Worm (Caenorhabditis elegans): ENCODE data around the gene ptrg-1.
A peak's percentile ranks its signal among the peaks of the same experiment; 100 is the strongest.

The ptrg-1 gene

DNA sequence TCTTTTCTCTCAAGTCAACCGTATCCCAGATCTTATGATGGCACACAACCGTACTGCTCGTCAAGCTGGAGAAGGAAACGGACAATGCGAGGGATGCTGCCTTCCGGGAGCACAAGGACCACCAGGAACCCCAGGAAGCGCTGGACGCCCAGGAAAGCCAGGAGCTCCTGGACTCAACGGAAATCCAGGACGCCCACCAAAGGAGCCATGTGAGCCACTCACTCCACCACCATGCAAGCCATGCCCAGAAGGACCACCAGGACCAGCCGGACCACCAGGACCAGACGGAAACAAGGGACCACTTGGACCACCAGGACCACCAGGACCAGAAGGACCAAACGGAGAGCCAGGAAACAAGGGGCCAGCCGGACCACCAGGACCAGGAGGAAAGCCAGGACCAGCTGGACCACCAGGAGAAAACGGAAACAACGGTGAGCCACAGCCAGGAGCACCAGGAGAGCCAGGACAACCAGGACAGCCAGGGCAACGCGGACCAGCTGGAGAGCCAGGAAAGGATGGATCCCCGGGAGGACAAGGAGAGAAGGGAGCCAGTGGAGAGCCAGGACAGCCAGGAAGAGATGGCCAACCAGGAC lies 22.6 kb upstream of the ptrg-1 start:
- TF ChIP-seq him-1 (tag; optimal IDR thresholded peaks at IDR 0.05) (no peak), W03F9.2 (tag; optimal IDR thresholded peaks at IDR 0.05) (no peak), dao-5 (tag; optimal IDR thresholded peaks at IDR 0.05) (no peak)

DNA sequence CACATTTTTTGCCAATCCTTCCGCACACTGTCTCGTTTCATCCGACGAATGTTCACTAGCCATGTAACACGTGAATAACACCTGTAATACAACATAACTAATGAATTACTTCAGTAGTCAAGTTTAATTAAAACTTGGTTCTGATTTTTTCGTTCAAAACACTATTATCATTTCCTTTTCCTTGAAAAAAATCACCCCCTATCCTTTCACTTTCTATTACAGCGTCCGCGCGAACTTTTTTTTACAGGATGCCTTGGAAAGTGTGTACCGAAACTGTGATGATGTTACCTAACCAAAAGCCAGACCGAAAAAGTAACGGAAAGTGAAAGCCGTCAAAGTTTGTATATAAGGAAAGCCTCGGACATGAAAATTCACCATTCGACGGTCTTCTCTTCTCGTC lies 21.8 kb upstream of the ptrg-1 start, which contains the start of gene col-124:
col-124 (plus strand) TSS at position 374 of the 400 bp plus-strand sequence.
- TF ChIP-seq him-1 (tag; optimal IDR thresholded peaks at IDR 0.05) (no peak), dao-5 (tag; optimal IDR thresholded peaks at IDR 0.05) (no peak), W03F9.2 (tag; optimal IDR thresholded peaks at IDR 0.05) (no peak)

DNA sequence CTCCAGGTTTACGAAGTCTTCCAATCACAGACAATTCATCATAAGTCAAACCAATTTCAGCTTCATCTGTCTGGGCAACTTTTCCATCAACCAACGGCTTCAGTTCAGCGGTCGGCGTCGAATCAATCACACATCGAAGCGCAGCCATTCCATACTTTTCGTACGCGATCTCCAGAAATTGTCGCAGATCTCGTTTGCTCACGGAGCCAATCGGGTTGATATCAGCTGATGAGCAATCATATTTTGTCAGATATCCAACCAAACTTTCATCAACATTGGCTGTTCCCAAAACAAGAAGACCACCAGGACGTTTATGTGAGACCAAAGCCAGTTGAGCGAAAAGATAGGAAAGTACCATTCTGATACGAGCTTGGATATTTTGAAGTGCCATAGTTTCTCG lies 21.1 kb upstream of the ptrg-1 start:
- TF ChIP-seq him-1 (tag; optimal IDR thresholded peaks at IDR 0.05) (no peak), W03F9.2 (tag; optimal IDR thresholded peaks at IDR 0.05) (no peak), dao-5 (tag; optimal IDR thresholded peaks at IDR 0.05) (no peak)

DNA sequence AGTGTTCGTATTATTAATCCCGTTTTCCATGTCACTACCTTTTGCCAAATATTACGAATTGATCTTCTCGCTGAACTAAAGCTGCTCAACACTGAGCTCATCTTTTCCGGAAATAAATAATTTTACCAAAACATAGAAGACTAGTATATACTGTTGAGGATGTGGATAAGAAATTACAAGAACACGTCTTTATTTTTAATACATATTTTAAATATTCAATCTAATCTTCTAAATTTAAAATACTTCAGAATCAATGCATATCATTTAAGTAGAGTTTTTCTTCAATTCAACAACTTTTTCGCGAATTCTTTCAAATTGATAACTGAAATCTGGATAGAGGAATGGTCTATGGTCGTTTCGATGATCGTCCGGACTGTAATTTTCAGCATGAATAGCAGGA lies 20.6 kb upstream of the ptrg-1 start, which contains the start of gene abt-1:
abt-1 (minus strand) TSS at position 101 of the 400 bp plus-strand sequence.
- no peak for TF ChIP-seq him-1 (tag; optimal IDR thresholded peaks at IDR 0.05)
- no peak for TF ChIP-seq W03F9.2 (tag; optimal IDR thresholded peaks at IDR 0.05)
- TF ChIP-seq dao-5 (tag; optimal IDR thresholded peaks at IDR 0.05) = no peak

DNA sequence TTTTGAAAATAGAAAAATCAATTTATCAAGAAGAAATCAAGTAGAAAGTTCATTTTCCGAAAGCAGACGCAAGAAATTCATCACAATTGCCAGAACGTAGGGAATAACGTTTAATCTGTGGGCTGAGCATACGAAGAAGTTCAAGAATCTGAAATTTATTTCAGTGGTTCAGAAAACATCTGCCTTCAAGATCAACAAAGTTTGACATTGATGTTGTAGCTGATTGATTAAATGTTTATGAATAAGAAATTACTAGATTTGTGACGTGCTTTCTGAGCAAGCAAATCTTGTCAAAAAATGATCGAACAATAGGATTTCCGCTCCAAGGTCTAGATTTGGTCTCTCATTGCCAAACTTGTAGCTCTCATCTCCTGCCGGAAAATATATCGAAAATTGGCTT lies 11.9 kb upstream of the ptrg-1 start, which contains the start of gene K04D7.6:
K04D7.6 (minus strand) TSS at position 101 of the 400 bp plus-strand sequence.
- TF ChIP-seq W03F9.2 (tag; optimal IDR thresholded peaks at IDR 0.05) = no peak
- no peak for TF ChIP-seq dao-5 (tag; optimal IDR thresholded peaks at IDR 0.05)
- no peak for TF ChIP-seq him-1 (tag; optimal IDR thresholded peaks at IDR 0.05)

DNA sequence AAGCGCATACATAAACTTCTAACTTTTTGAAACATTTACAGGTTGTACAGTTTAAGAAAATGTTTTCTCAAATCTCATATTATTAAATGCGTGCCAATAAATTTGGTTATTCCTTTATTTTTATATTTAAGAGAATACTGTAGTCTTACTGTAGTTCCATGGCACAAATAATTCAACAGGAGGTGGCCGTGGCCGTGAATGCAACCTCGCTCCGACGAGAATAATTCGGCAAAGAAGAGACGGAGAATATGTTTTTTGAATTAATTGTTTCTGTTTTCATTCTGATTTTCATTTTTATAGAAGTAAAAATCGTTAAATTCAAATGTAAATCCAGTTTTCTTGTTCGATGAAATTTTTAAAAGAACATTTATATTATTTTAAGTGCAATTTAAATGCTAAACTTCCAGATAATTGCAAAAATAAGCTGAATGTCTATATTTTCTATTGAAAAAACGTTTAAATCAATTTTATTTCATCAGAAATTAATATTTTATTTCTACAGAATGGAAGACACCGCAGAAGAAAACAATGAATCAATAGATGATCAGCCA lies 3.1 kb upstream of the ptrg-1 start, which contains the start of gene gon-4:
gon-4 (plus strand) TSS at position 501 of the 551 bp plus-strand sequence.
- TF ChIP-seq W03F9.2 (tag; optimal IDR thresholded peaks at IDR 0.05) (peak; percentile 50), him-1 (tag; optimal IDR thresholded peaks at IDR 0.05) (no peak), dao-5 (tag; optimal IDR thresholded peaks at IDR 0.05) (no peak)

DNA sequence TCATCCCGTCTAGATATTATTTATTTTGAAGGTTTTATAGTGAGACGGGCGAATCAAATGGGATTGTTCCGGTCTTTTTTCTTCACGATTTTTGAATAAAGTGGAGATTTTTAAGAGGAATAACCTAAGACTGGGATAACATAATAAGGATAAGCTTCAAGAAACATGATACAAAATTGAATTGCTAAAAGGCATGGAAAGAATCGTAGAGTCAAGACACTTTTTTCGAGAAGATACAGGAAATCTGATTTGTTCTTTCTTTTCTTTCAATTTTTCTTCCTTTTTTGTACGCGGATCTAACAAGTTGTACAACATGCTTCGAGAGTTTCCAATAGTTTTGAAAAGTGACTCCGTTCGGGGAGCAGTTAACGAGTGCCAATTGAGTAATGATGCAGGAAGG lies 2.7 kb downstream of the ptrg-1 start:
- no peak for TF ChIP-seq him-1 (tag; optimal IDR thresholded peaks at IDR 0.05)
- TF ChIP-seq W03F9.2 (tag; optimal IDR thresholded peaks at IDR 0.05) = no peak
- no peak for TF ChIP-seq dao-5 (tag; optimal IDR thresholded peaks at IDR 0.05)

DNA sequence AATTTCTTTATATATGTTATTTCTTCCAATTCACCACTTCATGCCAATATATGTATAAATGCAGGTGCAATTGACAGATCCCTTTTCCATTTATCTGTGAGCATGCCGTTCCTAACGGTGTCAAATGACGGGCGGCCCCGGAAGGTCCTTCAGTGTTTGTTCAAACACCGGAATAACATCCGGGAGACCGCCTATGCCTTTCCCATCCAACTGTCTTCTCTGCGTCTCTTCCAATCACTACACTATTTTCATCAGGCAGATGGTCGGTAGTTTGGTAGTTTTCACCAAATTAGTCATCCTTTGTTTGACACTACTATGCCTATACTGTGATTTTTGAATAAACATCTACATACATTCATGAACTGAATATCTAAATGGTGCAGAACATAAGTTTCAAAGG lies 3.7 kb downstream of the ptrg-1 start:
- TF ChIP-seq W03F9.2 (tag; optimal IDR thresholded peaks at IDR 0.05) (no peak), him-1 (tag; optimal IDR thresholded peaks at IDR 0.05) (no peak), dao-5 (tag; optimal IDR thresholded peaks at IDR 0.05) (no peak)

DNA sequence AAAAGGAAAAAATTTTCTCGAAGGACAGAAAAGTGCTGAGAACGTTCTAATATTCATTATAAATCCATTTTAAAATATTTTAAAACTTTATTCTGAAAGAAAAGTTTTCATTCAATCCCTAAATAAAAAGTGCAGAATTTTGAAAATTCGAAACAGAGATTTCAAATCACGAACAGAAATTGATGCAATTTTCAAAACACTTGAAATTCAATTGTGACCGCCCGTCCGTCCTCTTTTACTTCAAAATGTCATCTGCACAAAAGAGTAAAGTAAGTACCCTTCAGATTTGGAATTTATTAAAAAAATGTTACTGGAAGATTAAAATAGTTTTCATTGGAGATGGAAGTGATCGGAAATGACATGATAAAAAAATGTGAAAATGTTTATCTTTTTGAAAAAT lies 5.7 kb downstream of the ptrg-1 start:
- TF ChIP-seq dao-5 (tag; optimal IDR thresholded peaks at IDR 0.05) (no peak), him-1 (tag; optimal IDR thresholded peaks at IDR 0.05) (no peak), W03F9.2 (tag; optimal IDR thresholded peaks at IDR 0.05) (no peak)

DNA sequence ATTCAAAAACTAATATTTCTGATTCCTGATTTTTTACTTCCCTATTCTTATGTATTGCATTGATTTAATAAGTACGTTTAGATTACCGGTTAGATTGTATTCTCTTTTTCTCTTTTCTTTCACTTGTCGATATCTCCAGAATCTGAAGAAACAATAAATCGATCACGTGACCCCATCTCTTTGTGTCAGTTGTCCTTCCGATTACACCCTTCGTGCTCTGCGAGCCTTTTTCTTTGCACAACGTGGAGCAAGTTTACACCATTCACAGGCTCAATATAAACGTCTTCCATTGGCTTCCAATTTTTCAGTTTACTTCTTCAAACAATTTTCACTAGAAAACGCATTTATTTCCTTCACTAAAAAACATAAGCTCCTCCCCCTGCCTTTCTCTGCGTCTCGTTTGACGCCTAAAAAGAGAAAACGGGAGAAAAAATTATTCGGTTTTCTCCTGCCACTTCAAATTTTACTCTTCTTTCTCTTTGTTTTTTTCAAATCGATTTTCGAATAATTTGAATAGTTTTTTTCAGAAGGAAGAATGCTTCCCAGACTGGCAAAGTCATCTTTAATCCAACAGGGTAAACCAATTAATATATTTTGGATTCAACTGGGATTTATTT lies 14.0 kb downstream of the ptrg-1 start, which contains the start of gene gta-1:
gta-1 (plus strand) TSS at position 528 of the 617 bp plus-strand sequence.
- TF ChIP-seq him-1 (tag; optimal IDR thresholded peaks at IDR 0.05) (no peak), dao-5 (tag; optimal IDR thresholded peaks at IDR 0.05) (no peak), W03F9.2 (tag; optimal IDR thresholded peaks at IDR 0.05) (no peak)

DNA sequence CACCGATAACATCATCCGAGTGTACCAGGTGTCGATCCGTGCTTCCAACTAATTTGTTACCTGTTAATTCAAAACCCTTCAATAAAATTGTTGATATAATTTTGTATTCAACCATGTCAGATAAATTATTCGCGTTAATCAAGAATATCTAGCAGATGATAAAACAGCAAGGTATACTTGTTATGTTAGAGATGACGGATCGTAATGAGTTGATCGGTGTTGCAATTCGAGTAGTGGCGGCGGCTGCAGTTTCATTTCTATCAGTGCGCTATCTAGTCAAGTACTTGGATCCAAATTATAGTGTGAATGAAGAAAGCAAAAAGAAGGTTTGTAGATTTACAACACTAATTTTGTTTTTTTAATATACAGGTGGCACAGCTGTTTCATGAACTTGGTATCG lies 16.5 kb downstream of the ptrg-1 start, which contains the start of gene mspn-1:
mspn-1 (plus strand) TSS at position 190 of the 400 bp plus-strand sequence.
- TF ChIP-seq W03F9.2 (tag; optimal IDR thresholded peaks at IDR 0.05) = no peak
- no peak for TF ChIP-seq him-1 (tag; optimal IDR thresholded peaks at IDR 0.05)
- no peak for TF ChIP-seq dao-5 (tag; optimal IDR thresholded peaks at IDR 0.05)

DNA sequence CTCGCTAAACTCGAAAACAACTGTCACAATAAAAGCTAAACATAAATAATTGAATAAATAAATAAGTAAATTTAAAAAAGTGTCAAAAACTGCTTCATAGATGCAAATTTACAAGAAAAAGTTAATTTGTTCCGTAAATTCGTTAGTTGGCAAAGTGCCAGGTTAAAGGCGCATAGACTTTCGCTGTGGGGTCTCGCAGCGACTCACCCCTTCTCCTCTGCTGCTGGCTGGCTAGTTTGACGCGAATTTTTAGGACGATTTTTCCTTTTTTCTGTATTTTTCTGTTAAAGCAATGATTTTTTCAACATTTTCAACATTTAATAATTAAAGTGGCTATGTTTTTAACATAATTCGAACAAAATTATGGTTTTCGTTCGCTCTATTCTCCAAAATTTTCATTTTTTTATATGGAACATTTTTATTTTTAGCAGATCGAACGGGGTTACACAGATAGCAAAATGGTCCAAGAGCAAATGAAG lies 18.0 kb downstream of the ptrg-1 start, which contains the start of gene rack-1:
rack-1 (plus strand) TSS at position 429 of the 479 bp plus-strand sequence.
- TF ChIP-seq dao-5 (tag; optimal IDR thresholded peaks at IDR 0.05) (no peak), W03F9.2 (tag; optimal IDR thresholded peaks at IDR 0.05) (peak; percentile 74), him-1 (tag; optimal IDR thresholded peaks at IDR 0.05) (peak; percentile 8)

DNA sequence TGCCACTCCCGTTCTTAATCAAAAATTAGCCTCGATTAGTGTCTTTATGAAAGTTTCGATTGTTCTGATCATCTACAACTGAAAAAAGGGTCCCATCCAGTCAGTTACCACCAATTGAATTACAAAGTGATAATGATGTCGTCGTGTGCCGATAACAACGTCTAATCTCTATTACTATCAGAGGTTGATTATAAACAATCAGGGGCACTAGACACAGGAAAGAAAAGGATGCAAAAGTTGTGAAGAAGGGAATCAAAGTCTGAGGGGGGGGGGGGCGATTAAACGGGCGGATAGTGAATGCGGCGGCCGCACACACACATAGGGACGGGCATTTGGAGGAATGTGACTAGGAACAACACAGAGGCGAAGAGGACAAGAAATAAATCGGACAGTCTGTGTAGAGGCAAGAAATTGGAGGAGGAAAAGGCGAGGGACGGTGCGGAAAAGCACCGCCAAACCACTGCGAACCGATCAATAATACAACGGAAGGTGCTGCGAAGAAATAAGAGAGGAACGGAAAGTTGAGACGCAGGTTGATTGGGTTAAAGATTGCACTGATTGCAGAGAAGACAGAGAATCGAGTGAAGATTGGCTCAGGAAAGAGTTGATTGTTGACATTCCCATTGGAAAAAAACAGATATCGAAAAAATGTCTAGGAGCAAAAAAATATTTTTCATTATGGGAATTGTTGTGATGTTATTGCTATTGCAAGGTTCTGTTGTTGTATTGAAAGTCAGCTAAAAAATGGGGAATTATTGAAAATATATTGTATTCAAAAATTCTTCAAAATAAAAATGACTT lies 19.1 kb downstream of the ptrg-1 start:
- no peak for TF ChIP-seq dao-5 (tag; optimal IDR thresholded peaks at IDR 0.05)
- TF ChIP-seq W03F9.2 (tag; optimal IDR thresholded peaks at IDR 0.05) = no peak
- TF ChIP-seq him-1 (tag; optimal IDR thresholded peaks at IDR 0.05) = no peak
